Fruit fly (Drosophila melanogaster): ENCODE results near the gene Boh2.
A peak's percentile ranks its signal among the peaks of the same experiment; 100 is the strongest.

Gene Boh2

DNA sequence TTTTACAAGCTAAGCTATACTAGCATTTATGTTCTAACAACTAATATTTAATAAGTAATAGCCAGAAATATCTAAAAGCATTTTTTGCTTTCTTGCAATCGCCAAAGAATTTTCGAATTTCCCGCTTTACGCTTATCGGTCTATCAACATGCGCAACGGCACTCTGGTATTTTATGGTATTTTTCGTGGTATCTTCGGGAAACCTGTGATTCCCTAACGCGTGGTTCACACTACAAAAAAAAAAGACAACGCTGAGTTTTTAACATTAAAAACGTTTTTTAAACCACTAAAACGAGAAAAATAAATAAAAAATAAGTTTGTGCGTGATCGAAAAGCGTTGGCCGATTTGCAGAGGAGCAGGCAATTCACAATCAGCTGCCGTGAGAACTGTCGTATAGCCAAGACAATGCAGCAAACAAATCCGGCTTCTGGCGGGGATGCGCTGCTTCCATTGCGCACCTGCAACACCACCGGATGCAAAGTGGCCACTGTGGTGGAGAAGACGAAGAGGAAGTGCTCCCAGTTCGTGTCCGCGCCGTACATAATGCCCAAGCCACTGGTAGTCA, at the start of gene Boh2:
Boh2 (plus strand) TSS at position 207 of the 566 bp plus-strand sequence.
- TF ChIP-seq CG4496 (GFP tag; IDR thresholded peaks at IDR 0.05) (0 out of 3 replicates have a peak, but pooled peaks have one; percentile 26), CG10348 (GFP tag; IDR thresholded peaks at IDR 0.05) (no peak), CG13204 (GFP tag; optimal IDR thresholded peaks at IDR 0.05) (no peak), CG32121 (GFP tag; IDR thresholded peaks at IDR 0.05) (no peak), rn (GFP tag; IDR thresholded peaks at IDR 0.05) (no peak), fd96Ca (GFP tag; IDR thresholded peaks at IDR 0.05) (no peak), Ets98B (GFP tag; IDR thresholded peaks at IDR 0.05) (no peak), Pif1B (GFP tag; optimal IDR thresholded peaks at IDR 0.05) (no peak), Snoo (tag; optimal IDR thresholded peaks at IDR 0.05) (no peak), EcR (GFP tag; optimal IDR thresholded peaks at IDR 0.05) (no peak), CG8159 (tag; optimal IDR thresholded peaks at IDR 0.05) (peak; percentile 20), CG12605 (GFP tag; IDR thresholded peaks at IDR 0.05) (no peak), Pif1A (GFP tag; optimal IDR thresholded peaks at IDR 0.05) (no peak), gl (tag; optimal IDR thresholded peaks at IDR 0.05) (no peak), CG17806 (tag; optimal IDR thresholded peaks at IDR 0.05) (no peak), CG9948 (tag; optimal IDR thresholded peaks at IDR 0.05) (peak; percentile 12), D1 (tag; optimal IDR thresholded peaks at IDR 0.05) (no peak), CG34367 (tag; optimal IDR thresholded peaks at IDR 0.05) (no peak), CG14655 (GFP tag; optimal IDR thresholded peaks at IDR 0.05) (no peak), CG15710 (tag; optimal IDR thresholded peaks at IDR 0.05) (no peak), CG8301 (tag; optimal IDR thresholded peaks at IDR 0.05) (no peak)

DNA sequence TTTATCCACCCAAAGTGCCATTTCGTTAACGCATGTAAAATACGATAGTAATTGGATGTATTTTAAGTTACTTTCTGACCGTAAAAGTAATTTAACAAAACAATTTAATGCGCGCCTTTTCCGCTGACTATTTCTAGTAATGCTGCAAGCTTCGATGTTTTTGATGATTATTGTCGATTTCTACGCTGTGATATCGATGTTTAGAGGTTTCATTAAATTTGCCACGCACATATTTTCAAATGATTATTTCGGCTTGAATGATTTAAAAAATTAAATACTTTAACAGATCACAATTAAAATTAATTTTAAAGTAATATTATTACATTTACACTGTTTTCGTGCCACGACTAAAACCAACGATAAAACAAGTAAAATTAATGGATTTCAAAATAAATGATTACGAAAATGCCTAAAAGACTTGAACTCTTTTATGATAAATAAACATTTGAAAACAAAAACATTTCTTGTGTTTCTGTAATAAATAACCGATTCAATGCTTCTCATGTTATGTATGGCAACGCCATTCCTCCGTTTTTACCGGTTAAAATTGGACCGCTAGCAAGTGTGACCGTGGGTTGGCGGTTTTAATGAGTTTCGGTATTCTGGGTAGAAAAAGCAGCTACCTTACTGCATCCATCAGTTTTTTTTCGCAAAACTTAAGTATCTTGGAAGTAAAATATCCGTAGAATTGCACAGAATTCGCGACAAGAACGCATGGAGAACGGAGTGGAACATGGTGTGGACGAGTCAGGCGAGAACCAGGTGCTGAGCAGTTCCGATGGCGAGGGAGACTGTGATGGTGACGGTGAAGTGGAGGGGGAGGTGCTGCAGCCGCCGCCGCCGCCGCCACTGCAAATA, 48.5 kb upstream of the Boh2 start, which contains the start of the genes RfC38 and CG4751:
RfC38 (minus strand) TSS at position 495 of the 858 bp plus-strand sequence.
CG4751 (plus strand) TSS at position 587 of the 858 bp plus-strand sequence.
- TF ChIP-seq EcR (GFP tag; optimal IDR thresholded peaks at IDR 0.05), result no peak
- no peak for TF ChIP-seq CG4496 (GFP tag; IDR thresholded peaks at IDR 0.05)
- TF ChIP-seq CG12605 (GFP tag; IDR thresholded peaks at IDR 0.05), result no peak
- TF ChIP-seq fd96Ca (GFP tag; IDR thresholded peaks at IDR 0.05), result no peak
- no peak for TF ChIP-seq CG13204 (GFP tag; optimal IDR thresholded peaks at IDR 0.05)
- TF ChIP-seq CG8159 (tag; optimal IDR thresholded peaks at IDR 0.05), result no peak
- no peak for TF ChIP-seq Ets98B (GFP tag; IDR thresholded peaks at IDR 0.05)
- TF ChIP-seq CG32121 (GFP tag; IDR thresholded peaks at IDR 0.05), result no peak
- TF ChIP-seq Snoo (tag; optimal IDR thresholded peaks at IDR 0.05), result no peak
- no peak for TF ChIP-seq CG15710 (tag; optimal IDR thresholded peaks at IDR 0.05)
- TF ChIP-seq Pif1A (GFP tag; optimal IDR thresholded peaks at IDR 0.05), result no peak
- no peak for TF ChIP-seq D1 (tag; optimal IDR thresholded peaks at IDR 0.05)

DNA sequence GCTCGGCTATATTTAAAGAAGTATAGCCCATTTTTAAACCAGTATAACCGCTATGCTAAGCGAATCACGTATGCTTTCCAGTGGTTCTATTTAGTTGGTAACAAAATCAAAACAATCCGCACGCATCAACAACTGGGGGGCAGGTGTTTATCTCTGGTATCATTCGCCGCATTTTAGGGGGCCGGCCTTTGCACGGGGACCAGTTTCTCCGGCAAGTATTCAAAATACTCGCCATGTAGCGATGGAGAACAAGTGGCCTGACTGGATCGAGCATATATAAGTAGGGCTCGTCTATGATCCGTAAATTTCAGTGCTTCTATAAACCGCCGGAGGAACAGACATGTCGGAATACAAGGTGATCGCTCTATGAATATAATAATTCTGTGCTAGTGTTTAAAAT, 42.7 kb upstream of the Boh2 start, which contains the start of gene hgo:
hgo (plus strand) TSS at position 301 of the 400 bp plus-strand sequence.
- TF ChIP-seq CG32121 (GFP tag; IDR thresholded peaks at IDR 0.05) (no peak), CG10348 (GFP tag; IDR thresholded peaks at IDR 0.05) (no peak), gl (tag; optimal IDR thresholded peaks at IDR 0.05) (no peak), Pif1A (GFP tag; optimal IDR thresholded peaks at IDR 0.05) (no peak), Snoo (tag; optimal IDR thresholded peaks at IDR 0.05) (no peak), Ets98B (GFP tag; IDR thresholded peaks at IDR 0.05) (no peak), CG17806 (tag; optimal IDR thresholded peaks at IDR 0.05) (no peak), CG14655 (GFP tag; optimal IDR thresholded peaks at IDR 0.05) (no peak), CG34367 (tag; optimal IDR thresholded peaks at IDR 0.05) (no peak)

DNA sequence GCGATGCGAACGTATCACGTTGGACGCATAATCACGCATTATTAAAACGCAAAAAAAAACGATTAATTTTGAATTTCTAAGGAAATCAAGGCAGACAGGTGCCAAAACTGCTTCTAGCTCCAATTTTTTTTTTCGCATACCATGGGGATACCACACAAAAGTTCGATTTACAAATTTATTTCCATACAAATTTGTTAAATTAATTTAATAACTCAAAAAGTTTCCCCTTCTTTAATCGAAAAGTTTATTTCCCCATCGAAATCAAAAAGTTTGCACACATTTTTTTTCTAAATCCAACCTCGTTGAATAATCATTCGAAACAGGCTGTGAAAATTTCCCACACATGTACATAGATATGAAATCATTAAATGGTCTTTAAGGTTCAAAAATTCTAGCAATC, 33.5 kb upstream of the Boh2 start, which contains the start of gene CG31867:
CG31867 (minus strand) TSS at position 101 of the 400 bp plus-strand sequence.
- TF ChIP-seq fd96Ca (GFP tag; IDR thresholded peaks at IDR 0.05) (no peak), Pif1A (GFP tag; optimal IDR thresholded peaks at IDR 0.05) (no peak), CG8159 (tag; optimal IDR thresholded peaks at IDR 0.05) (no peak), CG32121 (GFP tag; IDR thresholded peaks at IDR 0.05) (no peak), CG4496 (GFP tag; IDR thresholded peaks at IDR 0.05) (no peak), CG13204 (GFP tag; optimal IDR thresholded peaks at IDR 0.05) (no peak), CG9948 (tag; optimal IDR thresholded peaks at IDR 0.05) (no peak), Snoo (tag; optimal IDR thresholded peaks at IDR 0.05) (no peak), Ets98B (GFP tag; IDR thresholded peaks at IDR 0.05) (no peak), EcR (GFP tag; optimal IDR thresholded peaks at IDR 0.05) (no peak), CG12605 (GFP tag; IDR thresholded peaks at IDR 0.05) (no peak), Pif1B (GFP tag; optimal IDR thresholded peaks at IDR 0.05) (no peak), rn (GFP tag; IDR thresholded peaks at IDR 0.05) (no peak), CG14655 (GFP tag; optimal IDR thresholded peaks at IDR 0.05) (no peak), CG8301 (tag; optimal IDR thresholded peaks at IDR 0.05) (no peak), D1 (tag; optimal IDR thresholded peaks at IDR 0.05) (no peak), CG34367 (tag; optimal IDR thresholded peaks at IDR 0.05) (no peak)

DNA sequence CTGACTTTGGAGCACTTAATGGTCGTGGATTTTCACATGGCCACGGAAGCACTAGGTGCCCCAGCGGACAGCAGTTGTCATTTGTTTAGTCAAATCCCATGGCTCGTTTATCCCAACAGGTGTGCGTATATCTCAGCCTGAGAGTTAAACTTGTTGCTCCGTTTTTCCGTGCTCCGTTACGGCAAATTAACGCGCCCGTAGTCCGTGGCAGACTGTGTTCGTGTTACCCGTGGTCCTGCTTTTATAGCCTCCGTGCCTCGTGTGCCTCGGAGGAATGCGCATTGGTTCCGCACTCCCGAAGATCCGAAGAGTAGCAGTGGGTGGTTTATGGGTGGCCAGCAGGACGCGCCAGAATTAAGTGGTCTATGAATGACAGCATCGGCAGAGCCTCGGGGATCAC, 29.9 kb upstream of the Boh2 start, which contains the start of gene Gyc32E:
Gyc32E (minus strand) TSS at position 133 of the 400 bp plus-strand sequence.
- no peak for TF ChIP-seq Ets98B (GFP tag; IDR thresholded peaks at IDR 0.05)
- no peak for TF ChIP-seq Snoo (tag; optimal IDR thresholded peaks at IDR 0.05)
- TF ChIP-seq EcR (GFP tag; optimal IDR thresholded peaks at IDR 0.05), result no peak
- TF ChIP-seq CG34367 (tag; optimal IDR thresholded peaks at IDR 0.05), result no peak
- TF ChIP-seq CG10348 (GFP tag; IDR thresholded peaks at IDR 0.05), result no peak
- TF ChIP-seq CG13204 (GFP tag; optimal IDR thresholded peaks at IDR 0.05), result no peak
- TF ChIP-seq gl (tag; optimal IDR thresholded peaks at IDR 0.05), result no peak
- TF ChIP-seq CG8159 (tag; optimal IDR thresholded peaks at IDR 0.05), result no peak
- no peak for TF ChIP-seq Pif1B (GFP tag; optimal IDR thresholded peaks at IDR 0.05)
- no peak for TF ChIP-seq fd96Ca (GFP tag; IDR thresholded peaks at IDR 0.05)
- no peak for TF ChIP-seq CG15710 (tag; optimal IDR thresholded peaks at IDR 0.05)
- no peak for TF ChIP-seq CG8301 (tag; optimal IDR thresholded peaks at IDR 0.05)
- no peak for TF ChIP-seq CG4496 (GFP tag; IDR thresholded peaks at IDR 0.05)
- no peak for TF ChIP-seq Pif1A (GFP tag; optimal IDR thresholded peaks at IDR 0.05)
- no peak for TF ChIP-seq CG12605 (GFP tag; IDR thresholded peaks at IDR 0.05)

Data from whole organism, pupa.